Worm (Caenorhabditis elegans) whole organism, L1 larva: Measurements from ENCODE around the gene ins-5.

ENCODE experiments used
- ama-1 ChIP-seq: fragments of 150-350 bp; optimal IDR thresholded peaks from 2 replicates; lab custom pipeline; 2014
- ces-1 ChIP-seq: fragments of 150-350 bp; optimal IDR thresholded peaks from 2 replicates; lab custom pipeline; 2014; ENCODE audit warnings: missing biosample characterization, missing genetic modification reagents, missing genetic modification characterization
- grh-1 ChIP-seq: fragments of 200-800 bp; sonication (Bioruptor generic); IDR thresholded peaks from 2 replicates; pipeline ENCODE4 v1.3.6; 2022; ENCODE audit warnings: missing genetic modification reagents, missing genetic modification characterization, missing compliant biosample characterization
- nhr-12 ChIP-seq: sonication (generic microtip); optimal IDR thresholded peaks from 2 replicates; lab custom pipeline; 2017; ENCODE audit warnings: missing biosample characterization, missing genetic modification characterization
- nhr-71 ChIP-seq: sonication (generic microtip); optimal IDR thresholded peaks from 2 replicates; lab custom pipeline; 2016; ENCODE audit warnings: mild to moderate bottlenecking, missing genetic modification characterization, moderate library complexity, missing compliant biosample characterization
- swsn-7 ChIP-seq: sonication (generic microtip); optimal IDR thresholded peaks from 2 replicates; lab custom pipeline; 2016; ENCODE audit warnings: missing genetic modification characterization, missing compliant biosample characterization

ce11 chrII:5959575-5960119 lies 37.7 kb upstream of the ins-5 start:
- no peak for TF ChIP-seq swsn-7
- TF ChIP-seq nhr-71 (tag; lab: Kevin White, UChicago), result peak; percentile 66
- no peak for TF ChIP-seq grh-1 (GFP tag; lab: Robert Waterston, UW)
- no peak for TF ChIP-seq ama-1 (lab: Kevin White, UChicago)
- no peak for TF ChIP-seq nhr-12 (tag; lab: Kevin White, UChicago)
- no peak for TF ChIP-seq ces-1
